Worm (Caenorhabditis elegans) whole organism, L1 larva: ENCODE results near the gene drd-50.

Source experiments
- fkh-4 ChIP-seq: sonication (generic microtip); optimal IDR thresholded peaks from 2 replicates; lab custom pipeline; 2016; ENCODE audit warnings: missing compliant biosample characterization, missing genetic modification characterization, borderline replicate concordance
- irx-1 ChIP-seq: sonication (generic microtip); optimal IDR thresholded peaks from 2 replicates; lab custom pipeline; 2016; ENCODE audit warnings: missing genetic modification characterization, missing compliant biosample characterization
- ztf-4 ChIP-seq: fragments of 150-350 bp; optimal IDR thresholded peaks from 2 replicates; lab custom pipeline; 2014; ENCODE audit warnings: missing biosample characterization, missing genetic modification characterization

ce11 chrIV:4167296-4167695 is 49.8 kb downstream of the drd-50 start:
- no peak for TF ChIP-seq irx-1 (tag; lab: Kevin White, UChicago)
- TF ChIP-seq ztf-4: no peak
- no peak for TF ChIP-seq fkh-4 (tag; lab: Kevin White, UChicago)
